Fruit fly (Drosophila melanogaster): Measurements from ENCODE around the gene CG16974.
"Not testable (repeated sequence)": the region's sequence is repeated elsewhere in the genome, so short reads cannot be mapped to it uniquely, and the experiment has no call there.

CG16974 gene

DNA sequence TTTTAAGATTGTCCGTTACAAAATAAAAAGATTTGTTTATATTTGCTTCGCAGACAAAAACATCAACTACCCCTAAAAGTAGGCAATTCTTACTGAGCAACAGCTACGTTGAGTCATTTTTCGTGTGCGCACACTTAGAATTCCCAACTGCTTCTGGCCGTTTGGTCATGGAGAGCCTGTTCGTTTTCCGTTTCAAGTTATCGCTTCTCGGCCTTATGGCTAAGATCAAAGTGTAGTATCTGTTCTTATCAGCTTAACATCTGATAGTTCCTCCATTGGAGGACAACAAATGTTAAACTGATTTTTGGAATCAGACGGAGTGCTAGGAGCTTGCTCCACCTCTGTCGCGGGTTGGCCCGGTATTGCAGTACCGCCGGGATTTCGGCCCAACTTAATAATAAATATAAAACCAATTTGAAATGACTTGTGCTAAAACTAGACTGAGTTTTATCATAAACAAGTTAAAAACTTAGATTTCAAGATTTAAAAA is 23.9 kb upstream of the CG16974 start (continued):
- peak; percentile 52; the same call in 1 of the 3 replicates for TF ChIP-seq CG17361 (GFP tag; IDR thresholded peaks at IDR 0.05)
- TF ChIP-seq bbx (GFP tag; IDR thresholded peaks at IDR 0.05; ENCODE audit: partially characterized antibody): peak; percentile 77
- peak; percentile 68 for TF ChIP-seq cas (GFP tag; IDR thresholded peaks at IDR 0.05)
- TF ChIP-seq Fer2 (tag; optimal IDR thresholded peaks at IDR 0.05): peak; percentile 1
- TF ChIP-seq trh (GFP tag; optimal IDR thresholded peaks at IDR 0.05): peak; percentile 8
- TF ChIP-seq CG10209 (GFP tag; optimal IDR thresholded peaks at IDR 0.05): peak; percentile 59
- peak; percentile 5 for TF ChIP-seq CG12104 (GFP tag; optimal IDR thresholded peaks at IDR 0.05)
- TF ChIP-seq Ets97D (GFP tag; optimal IDR thresholded peaks at IDR 0.05): peak; percentile 33
- peak in 1 of 2 experiments; percentile 47 for TF ChIP-seq Hr51 (GFP tag; optimal IDR thresholded peaks at IDR 0.05)
- TF ChIP-seq bcd (GFP tag; optimal IDR thresholded peaks at IDR 0.05): peak; percentile 54
- peak in 1 of 2 experiments; percentile 52 for TF ChIP-seq chif (GFP tag; optimal IDR thresholded peaks at IDR 0.05)
- TF ChIP-seq abd-A (tag; optimal IDR thresholded peaks at IDR 0.05): peak; percentile 76
- peak; percentile 27 for TF ChIP-seq chn (GFP tag; optimal IDR thresholded peaks at IDR 0.05)
- TF ChIP-seq fd64A (GFP tag; optimal IDR thresholded peaks at IDR 0.05): peak; percentile 35
- TF ChIP-seq ewg (GFP tag; optimal IDR thresholded peaks at IDR 0.05): peak; percentile 38
- TF ChIP-seq CG34224 (GFP tag; IDR thresholded peaks at IDR 0.05; ENCODE audit: partially characterized antibody): peak; percentile 35; the same call in 1 of the 3 replicates
- TF ChIP-seq Sox102F (GFP tag; optimal IDR thresholded peaks at IDR 0.05): peak; percentile 38
- peak; percentile 7 for TF ChIP-seq phol (tag; optimal IDR thresholded peaks at IDR 0.05)
- TF ChIP-seq z (GFP tag; IDR thresholded peaks at IDR 0.05): peak; percentile 59; the same call in 2 of the 3 replicates
- peak; percentile 81 for TF ChIP-seq grn (GFP tag; optimal IDR thresholded peaks at IDR 0.05)
- peak; percentile 46 for TF ChIP-seq CG1603 (tag; optimal IDR thresholded peaks at IDR 0.05)
- peak; percentile 78; the same call in 2 of the 3 replicates for TF ChIP-seq knrl (GFP tag; IDR thresholded peaks at IDR 0.05; ENCODE audit: partially characterized antibody)
- TF ChIP-seq pho (GFP tag; optimal IDR thresholded peaks at IDR 0.05): peak; percentile 56
- TF ChIP-seq Jarid2 (GFP tag; optimal IDR thresholded peaks at IDR 0.05): peak; percentile 69
- peak; percentile 26 for TF ChIP-seq CG9817 (tag; optimal IDR thresholded peaks at IDR 0.05)
- TF ChIP-seq CG17359 (tag; optimal IDR thresholded peaks at IDR 0.05): peak; percentile 83
- TF ChIP-seq Awh (GFP tag; IDR thresholded peaks at IDR 0.05): peak; percentile 62; the same call in 1 of the 2 replicates
- TF ChIP-seq NC2α (GFP tag; optimal IDR thresholded peaks at IDR 0.05): peak; percentile 53
- peak; percentile 5; the same call in 1 of the 2 replicates for TF ChIP-seq ato (GFP tag; IDR thresholded peaks at IDR 0.05; ENCODE audit: partially characterized antibody)
- TF ChIP-seq prd (optimal IDR thresholded peaks at IDR 0.05): not testable (repeated sequence)
- peak; percentile 67 for TF ChIP-seq prd (GFP tag; IDR thresholded peaks at IDR 0.05)
- peak; percentile 72 for TF ChIP-seq Xrp1 (GFP tag; IDR thresholded peaks at IDR 0.05)
- peak; percentile 72 for TF ChIP-seq CG32532 (GFP tag; IDR thresholded peaks at IDR 0.05)
- TF ChIP-seq CG18476 (GFP tag; optimal IDR thresholded peaks at IDR 0.05): peak; percentile 69
- TF ChIP-seq caup (GFP tag; optimal IDR thresholded peaks at IDR 0.05; ENCODE audit: severe bottlenecking): peak; percentile 80
- TF ChIP-seq CG7987 (GFP tag; optimal IDR thresholded peaks at IDR 0.05): peak; percentile 59
- TF ChIP-seq mirr (GFP tag; optimal IDR thresholded peaks at IDR 0.05): peak; percentile 76
- TF ChIP-seq Dip3 (GFP tag; optimal IDR thresholded peaks at IDR 0.05): peak; percentile 28
- TF ChIP-seq CG12391 (tag; optimal IDR thresholded peaks at IDR 0.05): peak; percentile 33
- peak; percentile 3 for TF ChIP-seq pzg (GFP tag; optimal IDR thresholded peaks at IDR 0.05)
- TF ChIP-seq CG1233 (GFP tag; optimal IDR thresholded peaks at IDR 0.05): peak; percentile 67
- TF ChIP-seq CG7839 (tag; optimal IDR thresholded peaks at IDR 0.05): peak; percentile 67
- peak; percentile 44 for TF ChIP-seq CG18262 (tag; optimal IDR thresholded peaks at IDR 0.05)
- TF ChIP-seq CG2199 (GFP tag; IDR thresholded peaks at IDR 0.05): peak; percentile 86
- peak; percentile 41; the same call in 1 of the 2 replicates for TF ChIP-seq CG14014 (GFP tag; IDR thresholded peaks at IDR 0.05)
- TF ChIP-seq Atf3 (GFP tag; optimal IDR thresholded peaks at IDR 0.05): peak; percentile 21
- TF ChIP-seq CG16813 (GFP tag; IDR thresholded peaks at IDR 0.05; ENCODE audit: partially characterized antibody): peak; percentile 54; the same call in 2 of the 3 replicates
- peak; percentile 40 to 74 for TF ChIP-seq dpn (GFP tag; optimal IDR thresholded peaks at IDR 0.05)
